Worm (Caenorhabditis elegans): ENCODE data around the gene sgo-1.
A peak's percentile ranks its signal among the peaks of the same experiment; 100 is the strongest.

The sgo-1 gene

ce11 chrIV:7841218-7841617, 44.9 kb upstream of the sgo-1 start:
- TF ChIP-seq snpc-4 (tag; optimal IDR thresholded peaks at IDR 0.05) = no peak

DNA sequence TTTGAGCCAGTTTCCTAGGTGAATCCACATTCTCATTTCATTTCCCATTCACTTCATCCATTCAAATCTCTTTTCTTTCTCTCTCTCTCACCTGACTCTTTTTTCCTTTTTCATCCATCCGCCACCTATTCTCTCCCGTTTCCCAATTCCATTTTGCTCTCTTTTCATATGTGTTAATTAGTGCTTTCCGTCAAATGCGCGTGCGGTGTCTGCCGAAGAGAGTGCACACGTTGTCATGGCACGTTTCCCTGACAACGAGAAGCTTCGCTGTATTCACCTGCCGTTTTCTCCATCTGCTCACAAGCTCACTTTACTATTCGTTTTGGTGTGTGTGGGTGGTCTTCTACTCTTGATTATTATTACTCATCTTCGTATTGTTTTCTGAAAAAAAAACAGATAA, 43.6 kb upstream of the sgo-1 start:
- TF ChIP-seq mls-2 (tag; optimal IDR thresholded peaks at IDR 0.05) = peak; percentile 25
- TF ChIP-seq drap-1 (GFP tag; optimal IDR thresholded peaks at IDR 0.05) = no peak

DNA sequence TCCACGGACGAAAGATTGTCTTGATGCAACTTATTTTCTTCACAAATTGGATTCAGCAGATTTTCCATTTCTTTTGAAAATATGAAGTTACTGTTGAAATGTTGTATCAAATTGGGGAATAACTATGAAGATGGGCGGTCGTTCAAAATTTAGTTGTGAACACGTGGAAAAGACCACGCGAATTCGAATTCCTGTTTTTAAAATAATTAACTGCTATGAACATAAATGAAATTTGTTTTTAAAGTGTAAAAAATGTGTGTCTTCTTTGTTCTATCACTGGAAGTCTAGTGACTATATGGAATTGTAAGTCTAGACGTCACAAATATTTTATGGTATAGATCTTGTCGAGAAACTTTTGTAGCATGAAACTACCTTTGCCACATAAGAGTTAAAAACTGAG, 42.1 kb upstream of the sgo-1 start, which contains the start of gene C06A6.7:
Gene C06A6.7 (minus strand): TSS at position 101 of the 400 bp plus-strand sequence.
- no peak for TF ChIP-seq cnd-1 (tag; optimal IDR thresholded peaks at IDR 0.05)
- TF ChIP-seq blmp-1 (tag; optimal IDR thresholded peaks at IDR 0.05) = no peak
- no peak for TF ChIP-seq mab-5 (tag; optimal IDR thresholded peaks at IDR 0.05)
- TF ChIP-seq nhr-237 (tag; optimal IDR thresholded peaks at IDR 0.05) = no peak
- no peak for TF ChIP-seq pha-4 (tag; optimal IDR thresholded peaks at IDR 0.05)
- TF ChIP-seq nhr-2 (tag; optimal IDR thresholded peaks at IDR 0.05) = no peak
- TF ChIP-seq lin-13 (tag; optimal IDR thresholded peaks at IDR 0.05) = no peak
- TF ChIP-seq hlh-1 (tag; optimal IDR thresholded peaks at IDR 0.05) = no peak
- TF ChIP-seq drap-1 (GFP tag; optimal IDR thresholded peaks at IDR 0.05) = no peak
- TF ChIP-seq sem-2 (GFP tag; optimal IDR thresholded peaks at IDR 0.05) = no peak
- no peak for TF ChIP-seq sptf-1 (tag; optimal IDR thresholded peaks at IDR 0.05)
- no peak for TF ChIP-seq unc-120 (tag; optimal IDR thresholded peaks at IDR 0.05; ENCODE audit: poor library complexity, severe bottlenecking)
- TF ChIP-seq nhr-76 (tag; optimal IDR thresholded peaks at IDR 0.05) = no peak
- no peak for TF ChIP-seq elt-1 (tag; optimal IDR thresholded peaks at IDR 0.05; ENCODE audit: borderline replicate concordance, insufficient read depth)
- no peak for TF ChIP-seq ces-1 (GFP tag; optimal IDR thresholded peaks at IDR 0.05)
- no peak for TF ChIP-seq ceh-43 (GFP tag; optimal IDR thresholded peaks at IDR 0.05)
- TF ChIP-seq ceh-39 (tag; optimal IDR thresholded peaks at IDR 0.05) = no peak
- TF ChIP-seq mep-1 (tag; optimal IDR thresholded peaks at IDR 0.05) = no peak
- TF ChIP-seq bed-3 (GFP tag; optimal IDR thresholded peaks at IDR 0.05) = no peak
- TF ChIP-seq flh-1 (GFP tag; optimal IDR thresholded peaks at IDR 0.05) = no peak

DNA sequence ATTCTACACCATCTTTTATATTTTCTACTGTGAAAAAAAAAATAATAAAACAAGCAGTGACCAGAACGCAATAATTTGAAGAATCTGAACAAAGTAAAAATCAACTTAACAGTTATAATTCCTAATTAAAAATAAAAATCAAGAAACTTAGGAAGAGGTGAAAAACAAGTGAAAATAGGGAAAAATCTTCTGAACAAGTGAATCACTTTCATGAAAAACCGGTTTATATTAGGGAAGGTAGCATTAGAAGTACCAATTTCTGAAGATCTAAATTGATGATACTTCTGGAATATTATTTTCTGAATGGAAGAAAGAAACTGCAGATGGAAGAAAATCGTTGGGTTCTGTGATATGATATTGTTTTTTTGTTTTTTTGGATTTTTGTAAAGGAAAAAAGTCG, 40.2 kb upstream of the sgo-1 start:
- TF ChIP-seq nhr-76 (tag; optimal IDR thresholded peaks at IDR 0.05) (no peak), lin-13 (tag; optimal IDR thresholded peaks at IDR 0.05) (no peak), nhr-237 (tag; optimal IDR thresholded peaks at IDR 0.05) (no peak), mep-1 (tag; optimal IDR thresholded peaks at IDR 0.05) (no peak), ztf-11 (tag; optimal IDR thresholded peaks at IDR 0.05) (no peak), nhr-2 (tag; optimal IDR thresholded peaks at IDR 0.05) (no peak), lsy-2 (tag; optimal IDR thresholded peaks at IDR 0.05) (no peak), blmp-1 (tag; optimal IDR thresholded peaks at IDR 0.05) (peak; percentile 6), sptf-1 (tag; optimal IDR thresholded peaks at IDR 0.05) (no peak)

DNA sequence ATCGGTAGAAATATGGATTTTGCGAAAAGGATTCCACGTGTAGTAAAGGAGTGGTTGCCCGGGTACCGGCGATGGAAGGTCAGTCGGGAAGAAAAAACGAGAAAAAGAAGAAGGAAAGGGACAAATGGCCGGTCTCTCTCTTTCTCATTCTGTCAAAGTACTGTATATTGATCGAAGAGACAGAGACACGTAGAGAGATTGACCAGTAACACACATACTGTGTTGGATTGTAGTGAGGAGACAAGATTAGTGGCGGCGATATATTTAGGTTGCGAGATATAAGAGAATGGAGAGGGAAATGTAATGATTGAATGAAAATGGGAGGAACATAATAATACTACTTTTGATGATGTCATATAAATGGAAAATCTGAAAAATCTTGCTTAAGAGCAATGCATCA, 39.7 kb upstream of the sgo-1 start:
- TF ChIP-seq mab-5 (tag; optimal IDR thresholded peaks at IDR 0.05) (no peak), nhr-76 (tag; optimal IDR thresholded peaks at IDR 0.05) (no peak), nhr-2 (tag; optimal IDR thresholded peaks at IDR 0.05) (peak; percentile 88), nhr-237 (tag; optimal IDR thresholded peaks at IDR 0.05) (no peak), ces-1 (GFP tag; optimal IDR thresholded peaks at IDR 0.05) (no peak), ceh-39 (tag; optimal IDR thresholded peaks at IDR 0.05) (peak; percentile 23), mep-1 (tag; optimal IDR thresholded peaks at IDR 0.05) (peak; percentile 15), mls-2 (tag; optimal IDR thresholded peaks at IDR 0.05) (peak; percentile 20), ceh-43 (GFP tag; optimal IDR thresholded peaks at IDR 0.05) (no peak)

ce11 chrIV:7834625-7835228, 38.4 kb upstream of the sgo-1 start, which contains the start of gene erp-44.2:
Gene erp-44.2 (minus strand): TSS chrIV:7834675.
- TF ChIP-seq nhr-2 (tag; optimal IDR thresholded peaks at IDR 0.05) = no peak
- no peak for TF ChIP-seq sptf-1 (tag; optimal IDR thresholded peaks at IDR 0.05)
- no peak for TF ChIP-seq nhr-76 (tag; optimal IDR thresholded peaks at IDR 0.05)
- TF ChIP-seq nhr-12 (tag; optimal IDR thresholded peaks at IDR 0.05) = no peak
- no peak for TF ChIP-seq nhr-237 (tag; optimal IDR thresholded peaks at IDR 0.05)
- no peak for TF ChIP-seq ceh-43 (GFP tag; optimal IDR thresholded peaks at IDR 0.05)
- TF ChIP-seq mep-1 (tag; optimal IDR thresholded peaks at IDR 0.05) = no peak
- TF ChIP-seq unc-39 (tag; optimal IDR thresholded peaks at IDR 0.05) = no peak
- no peak for TF ChIP-seq mab-5 (tag; optimal IDR thresholded peaks at IDR 0.05)
- no peak for TF ChIP-seq lin-13 (tag; optimal IDR thresholded peaks at IDR 0.05)
- TF ChIP-seq ceh-83 (GFP tag; optimal IDR thresholded peaks at IDR 0.05) = no peak
- no peak for TF ChIP-seq unc-62 (GFP tag; optimal IDR thresholded peaks at IDR 0.05)
- no peak for TF ChIP-seq elt-1 (tag; optimal IDR thresholded peaks at IDR 0.05; ENCODE audit: borderline replicate concordance, insufficient read depth)
- no peak for TF ChIP-seq zip-8 (tag; optimal IDR thresholded peaks at IDR 0.05)

Data from whole organism, mixed stage, embryonic.